Worm (Caenorhabditis elegans): ENCODE results near the gene C49C3.11.

DNA sequence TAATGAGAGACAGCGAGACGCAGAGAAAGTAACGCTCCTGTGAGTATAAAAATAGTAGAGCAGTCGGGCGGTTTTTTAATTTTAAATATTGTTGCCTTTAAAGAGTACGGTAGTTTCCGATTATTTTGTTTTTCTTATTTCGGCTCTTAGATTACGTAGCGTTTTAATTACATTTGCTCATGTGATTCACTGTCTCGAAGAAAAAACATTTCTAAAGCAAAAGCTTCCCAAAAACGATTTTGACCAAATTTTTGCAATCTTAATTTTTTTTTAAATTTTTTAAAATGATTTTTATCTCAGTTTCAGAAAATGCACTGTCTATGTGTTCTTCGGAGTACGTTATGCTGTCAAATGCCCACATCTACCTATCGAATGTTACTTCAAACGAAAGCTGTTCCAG, 32.5 kb downstream of the C49C3.11 start, which contains the start of gene haf-1:
- TF ChIP-seq skn-1 (tag; optimal IDR thresholded peaks at IDR 0.05) (no peak), unc-62 (GFP tag; optimal IDR thresholded peaks at IDR 0.05) (no peak), nhr-11 (tag; optimal IDR thresholded peaks at IDR 0.05) (no peak), nhr-237 (tag; optimal IDR thresholded peaks at IDR 0.05) (no peak), mbf-1 (tag; optimal IDR thresholded peaks at IDR 0.05) (no peak), egl-27 (tag; optimal IDR thresholded peaks at IDR 0.05) (no peak), fos-1 (tag; optimal IDR thresholded peaks at IDR 0.05) (no peak), ama-1 (optimal IDR thresholded peaks at IDR 0.05) (no peak), alr-1 (tag; optimal IDR thresholded peaks at IDR 0.05) (no peak), snpc-4 (tag; optimal IDR thresholded peaks at IDR 0.05) (no peak), peb-1 (tag; optimal IDR thresholded peaks at IDR 0.05) (no peak), ztf-11 (tag; optimal IDR thresholded peaks at IDR 0.05) (no peak), blmp-1 (tag; optimal IDR thresholded peaks at IDR 0.05; ENCODE audit: insufficient read depth) (no peak), nhr-25 (tag; optimal IDR thresholded peaks at IDR 0.05) (no peak)
